Worm (Caenorhabditis elegans) whole organism, L3 larva: ENCODE measurements around the gene F46B3.23.

Experiments used
- ZK546.5 ChIP-seq: sonication (generic microtip); optimal IDR thresholded peaks from 2 replicates; lab custom pipeline; 2017; ENCODE audit warnings: missing biosample characterization, missing genetic modification characterization
- aly-2 ChIP-seq: fragments of 150-350 bp; optimal IDR thresholded peaks from 2 replicates; lab custom pipeline; 2014; ENCODE audit warnings: missing biosample characterization, missing genetic modification characterization
- ama-1 ChIP-seq: fragments of 150-350 bp; optimal IDR thresholded peaks from 2 replicates; lab custom pipeline; 2018
- ceh-16 ChIP-seq: sonication (generic microtip); optimal IDR thresholded peaks from 2 replicates; lab custom pipeline; 2017; ENCODE audit warnings: missing biosample characterization, missing genetic modification characterization
- ceh-28 ChIP-seq: fragments of 150-350 bp; optimal IDR thresholded peaks from 2 replicates; lab custom pipeline; 2014; ENCODE audit warnings: missing biosample characterization, missing genetic modification reagents, missing genetic modification characterization
- ceh-82 ChIP-seq: fragments of 150-350 bp; optimal IDR thresholded peaks from 2 replicates; lab custom pipeline; 2014; ENCODE audit warnings: missing biosample characterization, missing genetic modification characterization
- egl-27 ChIP-seq: sonication (generic microtip); optimal IDR thresholded peaks from 4 replicates; lab custom pipeline; 2017; ENCODE audit warnings: missing biosample characterization, missing genetic modification reagents, missing genetic modification characterization
- egl-5 ChIP-seq: fragments of 150-350 bp; optimal IDR thresholded peaks from 2 replicates; lab custom pipeline; 2017; ENCODE audit warnings: missing biosample characterization, missing genetic modification reagents, missing genetic modification characterization, inconsistent platforms
- elt-3 ChIP-seq, 3 experiments: fragments of 150-350 bp in 1 of 3; sonication (generic microtip) in 2 of 3; optimal IDR thresholded peaks; 2 replicates in 2 of 3; 4 replicates in 1 of 3; lab custom pipeline; 2014 to 2017; ENCODE audit warnings: missing biosample characterization in 3 of 3, missing genetic modification characterization in 3 of 3
- eor-1 ChIP-seq, 2 experiments: fragments of 150-350 bp; optimal IDR thresholded peaks; 2 replicates each; lab custom pipeline; 2014 to 2018; ENCODE audit warnings: missing biosample characterization in 2 of 2, missing genetic modification characterization in 2 of 2
- fkh-10 ChIP-seq: sonication (generic microtip); optimal IDR thresholded peaks from 2 replicates; lab custom pipeline; 2017; ENCODE audit warnings: missing biosample characterization, missing genetic modification reagents, missing genetic modification characterization
- fos-1 ChIP-seq: fragments of 150-350 bp; optimal IDR thresholded peaks from 2 replicates; lab custom pipeline; 2014; ENCODE audit warnings: missing biosample characterization, missing genetic modification characterization
- hmg-11 ChIP-seq: sonication (generic microtip); optimal IDR thresholded peaks from 2 replicates; lab custom pipeline; 2016; ENCODE audit warnings: missing genetic modification characterization, missing compliant biosample characterization
- jun-1 ChIP-seq: fragments of 150-350 bp; optimal IDR thresholded peaks from 2 replicates; lab custom pipeline; 2014; ENCODE audit warnings: missing biosample characterization, missing genetic modification reagents, missing genetic modification characterization
- lin-15B ChIP-seq: fragments of 150-350 bp; optimal IDR thresholded peaks from 2 replicates; lab custom pipeline; 2014; ENCODE audit warnings: missing biosample characterization, missing genetic modification characterization
- lin-39 ChIP-seq: fragments of 150-350 bp; optimal IDR thresholded peaks from 2 replicates; lab custom pipeline; 2018; ENCODE audit warnings: missing biosample characterization, missing genetic modification reagents, missing genetic modification characterization
- mml-1 ChIP-seq: fragments of 150-350 bp; sonication (generic microtip); optimal IDR thresholded peaks from 3 replicates; lab custom pipeline; 2014; ENCODE audit warnings: missing biosample characterization, missing genetic modification characterization
- nfya-1 ChIP-seq: sonication (generic microtip); optimal IDR thresholded peaks from 2 replicates; lab custom pipeline; 2017; ENCODE audit warnings: missing genetic modification characterization, mild to moderate bottlenecking, missing compliant biosample characterization, antibody characterized with exemption, moderate library complexity; ENCODE audit not compliant: insufficient read depth
- nhr-11 ChIP-seq: fragments of 150-350 bp; optimal IDR thresholded peaks from 2 replicates; lab custom pipeline; 2014; ENCODE audit warnings: missing biosample characterization, missing genetic modification characterization
- nhr-237 ChIP-seq: fragments of 150-350 bp; optimal IDR thresholded peaks from 2 replicates; lab custom pipeline; 2014; ENCODE audit warnings: missing biosample characterization, missing genetic modification characterization
- nhr-25 ChIP-seq: sonication (generic microtip); optimal IDR thresholded peaks from 2 replicates; lab custom pipeline; 2017; ENCODE audit warnings: missing biosample characterization, missing genetic modification characterization
- nhr-28 ChIP-seq: fragments of 150-350 bp; optimal IDR thresholded peaks from 2 replicates; lab custom pipeline; 2014; ENCODE audit warnings: missing biosample characterization, missing genetic modification characterization
- nhr-67 ChIP-seq: fragments of 150-350 bp; optimal IDR thresholded peaks from 2 replicates; lab custom pipeline; 2014; ENCODE audit warnings: missing biosample characterization, missing genetic modification characterization
- nhr-76 ChIP-seq: fragments of 150-350 bp; sonication (generic microtip); optimal IDR thresholded peaks from 5 replicates; lab custom pipeline; 2014; ENCODE audit warnings: missing biosample characterization, missing genetic modification characterization
- nhr-77 ChIP-seq: fragments of 150-350 bp; optimal IDR thresholded peaks from 2 replicates; lab custom pipeline; 2014; ENCODE audit warnings: missing biosample characterization, missing genetic modification characterization
- pha-4 ChIP-seq: fragments of 150-350 bp; optimal IDR thresholded peaks from 2 replicates; lab custom pipeline; 2014; ENCODE audit warnings: missing biosample characterization, missing genetic modification reagents, missing genetic modification characterization
- sea-2 ChIP-seq: fragments of 150-350 bp; sonication (generic microtip); optimal IDR thresholded peaks from 4 replicates; lab custom pipeline; 2014; ENCODE audit warnings: missing biosample characterization, missing genetic modification reagents, missing genetic modification characterization
- skn-1 ChIP-seq: fragments of 150-350 bp; optimal IDR thresholded peaks from 2 replicates; lab custom pipeline; 2014; ENCODE audit warnings: missing biosample characterization, missing genetic modification characterization
- tbx-2 ChIP-seq: sonication (generic microtip); optimal IDR thresholded peaks from 2 replicates; lab custom pipeline; 2016; ENCODE audit warnings: mild to moderate bottlenecking, missing genetic modification characterization, missing compliant biosample characterization
- unc-39 ChIP-seq: sonication (generic microtip); optimal IDR thresholded peaks from 4 replicates; lab custom pipeline; 2017; ENCODE audit warnings: missing biosample characterization, missing genetic modification characterization
- unc-62 ChIP-seq: fragments of 150-350 bp; sonication (generic microtip); optimal IDR thresholded peaks from 4 replicates; lab custom pipeline; 2014; ENCODE audit warnings: missing biosample characterization, missing genetic modification reagents, missing genetic modification characterization
- zag-1 ChIP-seq: fragments of 150-350 bp; optimal IDR thresholded peaks from 2 replicates; lab custom pipeline; 2014; ENCODE audit warnings: missing biosample characterization, missing genetic modification characterization
- ztf-11 ChIP-seq: fragments of 150-350 bp; optimal IDR thresholded peaks from 2 replicates; lab custom pipeline; 2014; ENCODE audit warnings: missing biosample characterization, missing genetic modification characterization
- ztf-4 ChIP-seq: fragments of 150-350 bp; optimal IDR thresholded peaks from 2 replicates; lab custom pipeline; 2014; ENCODE audit warnings: missing biosample characterization, missing genetic modification characterization

Gene F46B3.23

DNA sequence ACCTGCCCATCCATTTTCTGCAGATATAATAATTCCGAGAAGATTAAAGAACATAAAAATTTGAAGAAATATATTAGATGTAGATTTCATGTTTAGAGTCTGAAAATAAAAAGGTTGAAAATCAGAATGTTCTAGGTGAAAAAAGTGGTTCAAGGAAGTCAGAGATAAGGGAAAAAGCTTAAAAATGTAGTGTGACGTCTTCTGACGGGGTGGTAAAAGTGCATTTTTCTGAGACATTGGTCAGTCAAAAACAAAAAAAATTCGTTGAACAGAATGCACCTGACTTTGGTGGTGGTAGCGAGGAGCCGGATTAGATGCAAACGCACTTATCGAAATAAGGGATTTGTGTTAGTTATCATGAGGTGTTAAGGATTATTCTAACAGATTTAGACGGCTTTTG lies at the start of gene F46B3.23:
F46B3.23 (minus strand) TSS at position 101 of the 400 bp plus-strand sequence.
- no peak for TF ChIP-seq aly-2 (tag; lab: Kevin White, UChicago)
- no peak for TF ChIP-seq zag-1
- no peak for TF ChIP-seq egl-27
- no peak for TF ChIP-seq ama-1 (lab: Kevin White, UChicago)
- TF ChIP-seq ceh-16 (tag; lab: Kevin White, UChicago) = no peak
- TF ChIP-seq nhr-76 (tag; lab: Kevin White, UChicago) = no peak
- no peak for TF ChIP-seq nhr-28 (tag; lab: Kevin White, UChicago)
- TF ChIP-seq mml-1 = no peak
- TF ChIP-seq sea-2 (GFP tag; lab: Kevin White, UChicago) = no peak
- TF ChIP-seq fkh-10 (GFP tag; lab: Kevin White, UChicago) = no peak

- TF ChIP-seq hmg-11 (tag; lab: Kevin White, UChicago) (no peak), lin-39 (tag; lab: Kevin White, UChicago) (no peak), ceh-82 (tag; lab: Kevin White, UChicago) (no peak), fos-1 (tag; lab: Kevin White, UChicago) (no peak), eor-1 (tag; optimal IDR thresholded peaks at IDR 0.05; lab: Kevin White, UChicago) (no peak), jun-1 (no peak), skn-1 (no peak), ZK546.5 (tag; lab: Kevin White, UChicago) (no peak), ztf-11 (tag; lab: Kevin White, UChicago) (no peak), egl-5 (tag; lab: Kevin White, UChicago) (no peak), nhr-67 (tag; lab: Kevin White, UChicago) (no peak), nhr-77 (no peak), aly-2 (tag; lab: Kevin White, UChicago) (no peak), nhr-11 (tag; lab: Kevin White, UChicago) (no peak)
Observed at ce11 chrV:20655174-20655573, 48.7 kb upstream of the F46B3.23 start.

ce11 chrV:20654350-20654749 lies 47.8 kb upstream of the F46B3.23 start, which contains the start of gene mnr-1:
TSS of gene mnr-1 (plus strand) at chrV:20654650.
- TF ChIP-seq jun-1 = no peak
- no peak for TF ChIP-seq ztf-4
- TF ChIP-seq sea-2 (GFP tag; lab: Kevin White, UChicago) = no peak
- no peak for TF ChIP-seq ceh-16 (tag; lab: Kevin White, UChicago)
- TF ChIP-seq ama-1 (lab: Kevin White, UChicago) = no peak

DNA sequence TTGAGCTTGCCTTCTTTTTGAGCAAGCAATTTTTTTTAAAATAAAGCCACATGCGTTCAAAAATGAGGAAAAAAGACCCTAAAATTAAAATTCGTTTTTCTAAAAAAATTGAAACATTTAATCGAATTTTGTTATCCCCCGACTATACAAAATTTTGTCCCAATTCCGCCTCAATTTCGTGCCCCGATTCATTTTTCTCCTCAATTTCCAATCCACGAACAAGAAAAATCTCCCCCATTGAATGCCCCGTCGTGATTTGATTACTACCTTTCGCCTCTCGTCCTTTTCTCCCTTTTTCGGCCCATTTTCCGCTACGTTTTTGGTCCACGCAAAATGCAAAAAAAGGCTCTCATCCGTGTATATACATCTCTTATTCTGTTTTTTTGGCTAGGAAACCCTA lies 45.4 kb upstream of the F46B3.23 start:
- TF ChIP-seq egl-27 (no peak), unc-39 (tag; lab: Kevin White, UChicago) (no peak)

DNA sequence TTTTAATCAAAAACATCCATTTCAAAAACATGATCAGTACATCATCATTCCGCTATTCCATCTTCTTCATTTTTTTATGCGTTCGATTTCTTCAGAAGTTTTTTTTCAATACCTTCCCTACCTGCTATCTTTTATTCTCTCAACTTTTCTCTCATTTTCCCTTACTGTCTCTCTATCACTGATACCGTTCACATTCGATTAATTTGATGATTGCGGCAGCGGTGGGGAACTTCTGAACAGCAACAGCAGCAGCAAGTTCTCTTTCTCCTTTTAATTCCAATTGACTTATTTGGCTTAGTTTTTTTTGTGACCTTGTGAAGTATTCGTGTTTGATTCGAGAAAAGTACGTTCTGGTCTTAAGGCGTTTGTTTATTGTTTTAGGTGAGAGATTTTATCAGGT lies 42.4 kb upstream of the F46B3.23 start:
- no peak for TF ChIP-seq unc-62 (GFP tag; lab: Kevin White, UChicago)
- peak in 2 of 3 experiments; percentile 66 to 82 for TF ChIP-seq elt-3 (tag; optimal IDR thresholded peaks at IDR 0.05; lab: Kevin White, UChicago)
- peak; percentile 63 for TF ChIP-seq nhr-25

- TF ChIP-seq ZK546.5 (tag; lab: Kevin White, UChicago) = no peak
- no peak for TF ChIP-seq tbx-2 (tag; lab: Kevin White, UChicago)
- no peak for TF ChIP-seq pha-4 (tag; lab: Kevin White, UChicago)
- no peak for TF ChIP-seq nfya-1
- no peak for TF ChIP-seq nhr-237 (tag; lab: Kevin White, UChicago)
- no peak for TF ChIP-seq ceh-28 (tag; lab: Kevin White, UChicago)
- no peak for TF ChIP-seq elt-3 (tag; optimal IDR thresholded peaks at IDR 0.05; lab: Kevin White, UChicago)
- no peak for TF ChIP-seq lin-15B
- no peak for TF ChIP-seq egl-27
- TF ChIP-seq, all 47 proteins: peak for 0
Observed at ce11 chrV:20645479-20645878, 39.0 kb upstream of the F46B3.23 start.
